Worm (Caenorhabditis elegans) whole organism, late embryonic: ENCODE data around the gene K07E3.1.

Experiments
- F13H6.1 ChIP-seq: sonication (generic microtip); optimal IDR thresholded peaks from 2 replicates; lab custom pipeline; 2016; ENCODE audit warnings: missing genetic modification characterization, missing compliant biosample characterization
- ama-1 ChIP-seq: fragments of 150-350 bp; optimal IDR thresholded peaks from 2 replicates; lab custom pipeline; 2014
- ceh-45 ChIP-seq: fragments of 200-800 bp; sonication (Bioruptor generic); IDR thresholded peaks from 2 replicates; pipeline ENCODE4 v1.3.6; 2022; ENCODE audit warnings: missing genetic modification reagents, missing genetic modification characterization, missing compliant biosample characterization
- che-1 ChIP-seq: sonication (generic microtip); optimal IDR thresholded peaks from 2 replicates; lab custom pipeline; 2016; ENCODE audit warnings: mild to moderate bottlenecking, missing genetic modification characterization, missing compliant biosample characterization
- dmd-4 ChIP-seq: sonication (generic microtip); optimal IDR thresholded peaks from 2 replicates; lab custom pipeline; 2016; ENCODE audit warnings: borderline replicate concordance, missing genetic modification characterization, missing compliant biosample characterization
- gmeb-2 ChIP-seq: sonication (generic microtip); optimal IDR thresholded peaks from 2 replicates; lab custom pipeline; 2016; ENCODE audit warnings: missing genetic modification characterization, inconsistent platforms, missing compliant biosample characterization
- hlh-30 ChIP-seq: sonication (generic microtip); optimal IDR thresholded peaks from 2 replicates; lab custom pipeline; 2017; ENCODE audit warnings: antibody characterized with exemption, missing genetic modification characterization, missing compliant biosample characterization; ENCODE audit not compliant: insufficient read depth
- nhr-11 ChIP-seq: fragments of 150-350 bp; optimal IDR thresholded peaks from 2 replicates; lab custom pipeline; 2014; ENCODE audit warnings: missing biosample characterization, missing genetic modification characterization
- pag-3 ChIP-seq: sonication (generic microtip); optimal IDR thresholded peaks from 2 replicates; lab custom pipeline; 2016; ENCODE audit warnings: missing compliant biosample characterization, missing genetic modification characterization, borderline replicate concordance
- pha-4 ChIP-seq: fragments of 150-350 bp; optimal IDR thresholded peaks from 2 replicates; lab custom pipeline; 2018; ENCODE audit warnings: missing biosample characterization, missing genetic modification reagents, missing genetic modification characterization
- tbx-2 ChIP-seq: sonication (generic microtip); optimal IDR thresholded peaks from 2 replicates; lab custom pipeline; 2016; ENCODE audit warnings: missing genetic modification characterization, missing compliant biosample characterization

DNA sequence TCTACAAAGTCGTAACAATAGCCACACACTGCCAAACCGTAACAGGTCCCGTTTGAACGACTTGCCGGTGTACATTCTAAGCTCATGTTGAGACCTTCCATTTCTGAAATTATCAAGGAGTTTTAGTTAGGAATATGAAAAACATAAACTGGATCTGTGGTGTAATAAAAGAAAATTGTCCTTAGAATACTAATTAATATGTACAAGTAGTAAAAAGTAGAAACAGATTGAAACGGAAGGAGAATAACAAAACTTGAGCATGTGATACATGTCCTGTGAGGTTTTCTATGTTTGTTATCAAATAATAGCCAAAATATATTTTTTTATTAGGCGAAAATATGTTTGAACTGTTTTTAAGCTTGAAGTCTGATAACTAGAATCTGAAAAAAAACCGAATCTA, 19.3 kb downstream of the K07E3.1 start, which contains the start of gene frpr-1:
- TF ChIP-seq hlh-30 (no peak), gmeb-2 (tag; lab: Kevin White, UChicago) (no peak), ceh-45 (GFP tag; lab: Robert Waterston, UW) (no peak), che-1 (tag; lab: Kevin White, UChicago) (no peak), tbx-2 (tag; lab: Kevin White, UChicago) (no peak), dmd-4 (no peak), pha-4 (tag; lab: Kevin White, UChicago) (no peak), nhr-11 (tag; lab: Kevin White, UChicago) (no peak), pag-3 (tag; lab: Kevin White, UChicago) (no peak), F13H6.1 (no peak), ama-1 (lab: Kevin White, UChicago) (no peak)
